Fruit fly (Drosophila melanogaster): Measurements from ENCODE around the gene Cat.

Cat gene

dm6 chr3L:18800100-18800841 is 22.1 kb upstream of the Cat start:
- peak; percentile 58 for TF ChIP-seq CG13204 (GFP tag; optimal IDR thresholded peaks at IDR 0.05)
- TF ChIP-seq CG34367 (tag; optimal IDR thresholded peaks at IDR 0.05) = peak; percentile 0
- no peak for TF ChIP-seq CG15710 (tag; optimal IDR thresholded peaks at IDR 0.05)
- peak; percentile 70 for TF ChIP-seq CG4496 (GFP tag; IDR thresholded peaks at IDR 0.05)
- TF ChIP-seq CG17806 (tag; optimal IDR thresholded peaks at IDR 0.05) = no peak
- TF ChIP-seq Pif1A (GFP tag; optimal IDR thresholded peaks at IDR 0.05) = no peak
- peak; percentile 54 for TF ChIP-seq CG12605 (GFP tag; IDR thresholded peaks at IDR 0.05)
- peak; percentile 45 for TF ChIP-seq CG8301 (tag; optimal IDR thresholded peaks at IDR 0.05)
- TF ChIP-seq fd96Ca (GFP tag; IDR thresholded peaks at IDR 0.05) = peak; percentile 51
- TF ChIP-seq gl (tag; optimal IDR thresholded peaks at IDR 0.05) = peak; percentile 40
- peak; percentile 44 for TF ChIP-seq Pif1B (GFP tag; optimal IDR thresholded peaks at IDR 0.05)
- peak; percentile 40; the same call in 1 of the 2 replicates for TF ChIP-seq CG32121 (GFP tag; IDR thresholded peaks at IDR 0.05)
- TF ChIP-seq EcR (GFP tag; optimal IDR thresholded peaks at IDR 0.05) = peak; percentile 51
- peak; percentile 52 for TF ChIP-seq CG14655 (GFP tag; optimal IDR thresholded peaks at IDR 0.05)
- peak; percentile 31 for TF ChIP-seq Ets98B (GFP tag; IDR thresholded peaks at IDR 0.05)

dm6 chr3L:18801194-18801695 is 21.2 kb upstream of the Cat start, which contains the start of gene ftz-f1:
ftz-f1 (minus strand) TSS chr3L:18801309.
- TF ChIP-seq CG32121 (GFP tag; IDR thresholded peaks at IDR 0.05) = peak; percentile 63
- TF ChIP-seq rn (GFP tag; IDR thresholded peaks at IDR 0.05) = peak; percentile 6; the same call in 1 of the 2 replicates
- TF ChIP-seq D1 (tag; optimal IDR thresholded peaks at IDR 0.05) = peak; percentile 12
- TF ChIP-seq CG8159 (tag; optimal IDR thresholded peaks at IDR 0.05) = no peak
- TF ChIP-seq EcR (GFP tag; optimal IDR thresholded peaks at IDR 0.05) = peak; percentile 69
- TF ChIP-seq gl (tag; optimal IDR thresholded peaks at IDR 0.05) = peak; percentile 19
- TF ChIP-seq Ets98B (GFP tag; IDR thresholded peaks at IDR 0.05) = peak; percentile 49; the same call in 1 of the 2 replicates
- no peak for TF ChIP-seq CG9948 (tag; optimal IDR thresholded peaks at IDR 0.05)
- peak; percentile 74 for TF ChIP-seq fd96Ca (GFP tag; IDR thresholded peaks at IDR 0.05)
- 0 out of 2 replicates have a peak, but pooled peaks have one; percentile 10 for TF ChIP-seq CG12605 (GFP tag; IDR thresholded peaks at IDR 0.05)

dm6 chr3L:18809067-18809466 is 13.3 kb upstream of the Cat start:
- TF ChIP-seq D1 (tag; optimal IDR thresholded peaks at IDR 0.05) = no peak
- no peak for TF ChIP-seq CG34367 (tag; optimal IDR thresholded peaks at IDR 0.05)

- TF ChIP-seq CG34367 (tag; optimal IDR thresholded peaks at IDR 0.05) (no peak), CG15710 (tag; optimal IDR thresholded peaks at IDR 0.05) (no peak), CG12605 (GFP tag; IDR thresholded peaks at IDR 0.05) (no peak), gl (tag; optimal IDR thresholded peaks at IDR 0.05) (no peak), CG13204 (GFP tag; optimal IDR thresholded peaks at IDR 0.05) (no peak), Pif1A (GFP tag; optimal IDR thresholded peaks at IDR 0.05) (no peak), CG17806 (tag; optimal IDR thresholded peaks at IDR 0.05) (no peak), D1 (tag; optimal IDR thresholded peaks at IDR 0.05) (no peak), CG10348 (GFP tag; IDR thresholded peaks at IDR 0.05) (no peak), Pif1B (GFP tag; optimal IDR thresholded peaks at IDR 0.05) (no peak), EcR (GFP tag; optimal IDR thresholded peaks at IDR 0.05) (no peak), Snoo (tag; optimal IDR thresholded peaks at IDR 0.05) (no peak), rn (GFP tag; IDR thresholded peaks at IDR 0.05) (no peak), CG8159 (tag; optimal IDR thresholded peaks at IDR 0.05) (no peak), CG9948 (tag; optimal IDR thresholded peaks at IDR 0.05) (no peak), CG14655 (GFP tag; optimal IDR thresholded peaks at IDR 0.05) (no peak), CG4496 (GFP tag; IDR thresholded peaks at IDR 0.05) (no peak), CG32121 (GFP tag; IDR thresholded peaks at IDR 0.05) (no peak), CG8301 (tag; optimal IDR thresholded peaks at IDR 0.05) (no peak), fd96Ca (GFP tag; IDR thresholded peaks at IDR 0.05) (no peak)
These were observed 11.9 kb upstream of the Cat start for dm6 chr3L:18810469-18810868.

DNA sequence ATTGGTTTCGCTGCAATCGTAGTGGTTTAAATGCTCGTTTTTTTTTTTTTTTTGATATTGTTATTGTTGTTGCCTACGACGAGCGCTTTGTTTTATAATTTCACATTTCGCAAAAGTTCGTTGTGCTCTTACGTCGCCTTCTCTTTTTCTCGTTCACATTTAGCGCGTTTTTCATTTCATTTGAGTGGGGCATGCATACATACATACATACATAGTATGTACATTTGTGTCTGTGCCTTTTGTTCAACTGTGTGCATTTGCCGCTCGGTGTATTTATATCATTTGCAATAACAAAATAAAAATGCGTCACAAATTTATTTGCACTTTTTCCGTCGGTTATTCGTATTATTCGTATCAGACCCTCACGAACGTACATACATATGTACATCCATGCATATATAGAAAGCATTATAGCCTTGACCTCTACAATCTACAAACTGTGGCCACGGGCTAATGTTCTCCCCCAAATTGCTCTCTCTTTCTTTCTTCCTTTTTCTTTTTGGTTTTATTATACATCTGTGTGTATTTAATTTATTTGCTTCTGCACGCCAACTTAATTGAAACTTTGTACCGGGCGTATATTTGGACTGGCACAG is 10.2 kb upstream of the Cat start:
- no peak for TF ChIP-seq CG13204 (GFP tag; optimal IDR thresholded peaks at IDR 0.05)
- TF ChIP-seq CG4496 (GFP tag; IDR thresholded peaks at IDR 0.05) = no peak
- TF ChIP-seq D1 (tag; optimal IDR thresholded peaks at IDR 0.05) = no peak
- TF ChIP-seq rn (GFP tag; IDR thresholded peaks at IDR 0.05) = no peak
- TF ChIP-seq CG10348 (GFP tag; IDR thresholded peaks at IDR 0.05) = no peak
- TF ChIP-seq Pif1A (GFP tag; optimal IDR thresholded peaks at IDR 0.05) = no peak
- TF ChIP-seq CG9948 (tag; optimal IDR thresholded peaks at IDR 0.05) = no peak
- no peak for TF ChIP-seq Pif1B (GFP tag; optimal IDR thresholded peaks at IDR 0.05)
- no peak for TF ChIP-seq Snoo (tag; optimal IDR thresholded peaks at IDR 0.05)
- TF ChIP-seq CG8301 (tag; optimal IDR thresholded peaks at IDR 0.05) = no peak
- TF ChIP-seq EcR (GFP tag; optimal IDR thresholded peaks at IDR 0.05) = peak; percentile 68
- 0 out of 2 replicates have a peak, but pooled peaks have one; percentile 9 for TF ChIP-seq CG12605 (GFP tag; IDR thresholded peaks at IDR 0.05)
- TF ChIP-seq CG32121 (GFP tag; IDR thresholded peaks at IDR 0.05) = no peak
- TF ChIP-seq CG15710 (tag; optimal IDR thresholded peaks at IDR 0.05) = no peak
